Worm (Caenorhabditis elegans) whole organism, L3 larva: ENCODE measurements around the gene gfat-2.

ENCODE experiments used
- R02D3.7 ChIP-seq: fragments of 150-350 bp; optimal IDR thresholded peaks from 2 replicates; lab custom pipeline; 2014; ENCODE audit warnings: missing biosample characterization, missing genetic modification characterization
- aly-2 ChIP-seq: fragments of 150-350 bp; optimal IDR thresholded peaks from 2 replicates; lab custom pipeline; 2014; ENCODE audit warnings: missing biosample characterization, missing genetic modification characterization
- ceh-28 ChIP-seq: fragments of 150-350 bp; optimal IDR thresholded peaks from 2 replicates; lab custom pipeline; 2014; ENCODE audit warnings: missing biosample characterization, missing genetic modification reagents, missing genetic modification characterization
- ceh-9 ChIP-seq: sonication (generic microtip); optimal IDR thresholded peaks from 2 replicates; lab custom pipeline; 2018; ENCODE audit warnings: missing biosample characterization, missing genetic modification characterization
- egl-27 ChIP-seq: sonication (generic microtip); optimal IDR thresholded peaks from 4 replicates; lab custom pipeline; 2017; ENCODE audit warnings: missing biosample characterization, missing genetic modification reagents, missing genetic modification characterization
- egl-5 ChIP-seq: fragments of 150-350 bp; optimal IDR thresholded peaks from 2 replicates; lab custom pipeline; 2017; ENCODE audit warnings: missing biosample characterization, missing genetic modification reagents, missing genetic modification characterization, inconsistent platforms
- elt-2 ChIP-seq: sonication (generic microtip); optimal IDR thresholded peaks from 2 replicates; lab custom pipeline; 2016; ENCODE audit warnings: missing genetic modification reagents, mild to moderate bottlenecking, missing genetic modification characterization, missing compliant biosample characterization
- elt-3 ChIP-seq, 3 experiments: fragments of 150-350 bp in 1 of 3; sonication (generic microtip) in 2 of 3; optimal IDR thresholded peaks; 2 replicates in 2 of 3; 4 replicates in 1 of 3; lab custom pipeline; 2014 to 2017; ENCODE audit warnings: missing biosample characterization in 3 of 3, missing genetic modification characterization in 3 of 3
- eor-1 ChIP-seq, 2 experiments: fragments of 150-350 bp; optimal IDR thresholded peaks; 2 replicates each; lab custom pipeline; 2014 to 2018; ENCODE audit warnings: missing biosample characterization in 2 of 2, missing genetic modification characterization in 2 of 2
- fkh-10 ChIP-seq: sonication (generic microtip); optimal IDR thresholded peaks from 2 replicates; lab custom pipeline; 2017; ENCODE audit warnings: missing biosample characterization, missing genetic modification reagents, missing genetic modification characterization
- fkh-2 ChIP-seq: fragments of 150-350 bp; optimal IDR thresholded peaks from 2 replicates; lab custom pipeline; 2014; ENCODE audit warnings: missing biosample characterization, missing genetic modification reagents, missing genetic modification characterization
- fos-1 ChIP-seq: fragments of 150-350 bp; optimal IDR thresholded peaks from 2 replicates; lab custom pipeline; 2014; ENCODE audit warnings: missing biosample characterization, missing genetic modification characterization
- hmg-11 ChIP-seq: sonication (generic microtip); optimal IDR thresholded peaks from 2 replicates; lab custom pipeline; 2016; ENCODE audit warnings: missing genetic modification characterization, missing compliant biosample characterization
- jun-1 ChIP-seq: fragments of 150-350 bp; optimal IDR thresholded peaks from 2 replicates; lab custom pipeline; 2014; ENCODE audit warnings: missing biosample characterization, missing genetic modification reagents, missing genetic modification characterization
- lin-15B ChIP-seq: fragments of 150-350 bp; optimal IDR thresholded peaks from 2 replicates; lab custom pipeline; 2014; ENCODE audit warnings: missing biosample characterization, missing genetic modification characterization
- lin-39 ChIP-seq: fragments of 150-350 bp; optimal IDR thresholded peaks from 2 replicates; lab custom pipeline; 2018; ENCODE audit warnings: missing biosample characterization, missing genetic modification reagents, missing genetic modification characterization
- mdl-1 ChIP-seq: fragments of 150-350 bp; optimal IDR thresholded peaks from 2 replicates; lab custom pipeline; 2014; ENCODE audit warnings: missing biosample characterization, missing genetic modification characterization
- mml-1 ChIP-seq: fragments of 150-350 bp; sonication (generic microtip); optimal IDR thresholded peaks from 3 replicates; lab custom pipeline; 2014; ENCODE audit warnings: missing biosample characterization, missing genetic modification characterization
- nhr-11 ChIP-seq: fragments of 150-350 bp; optimal IDR thresholded peaks from 2 replicates; lab custom pipeline; 2014; ENCODE audit warnings: missing biosample characterization, missing genetic modification characterization
- nhr-12 ChIP-seq: fragments of 150-350 bp; optimal IDR thresholded peaks from 2 replicates; lab custom pipeline; 2014; ENCODE audit warnings: missing biosample characterization, missing genetic modification characterization
- nhr-23 ChIP-seq: fragments of 150-350 bp; optimal IDR thresholded peaks from 2 replicates; lab custom pipeline; 2014; ENCODE audit warnings: missing biosample characterization, missing genetic modification reagents, missing genetic modification characterization
- nhr-25 ChIP-seq: sonication (generic microtip); optimal IDR thresholded peaks from 2 replicates; lab custom pipeline; 2017; ENCODE audit warnings: missing biosample characterization, missing genetic modification characterization
- nhr-28 ChIP-seq: fragments of 150-350 bp; optimal IDR thresholded peaks from 2 replicates; lab custom pipeline; 2014; ENCODE audit warnings: missing biosample characterization, missing genetic modification characterization
- nhr-43 ChIP-seq: sonication (generic microtip); optimal IDR thresholded peaks from 2 replicates; lab custom pipeline; 2016; ENCODE audit warnings: mild to moderate bottlenecking, missing genetic modification characterization, missing compliant biosample characterization; ENCODE audit not compliant: poor library complexity, severe bottlenecking
- nhr-67 ChIP-seq: fragments of 150-350 bp; optimal IDR thresholded peaks from 2 replicates; lab custom pipeline; 2014; ENCODE audit warnings: missing biosample characterization, missing genetic modification characterization
- nhr-76 ChIP-seq: fragments of 150-350 bp; sonication (generic microtip); optimal IDR thresholded peaks from 5 replicates; lab custom pipeline; 2014; ENCODE audit warnings: missing biosample characterization, missing genetic modification characterization
- nhr-77 ChIP-seq: fragments of 150-350 bp; optimal IDR thresholded peaks from 2 replicates; lab custom pipeline; 2014; ENCODE audit warnings: missing biosample characterization, missing genetic modification characterization
- pha-4 ChIP-seq: fragments of 150-350 bp; optimal IDR thresholded peaks from 2 replicates; lab custom pipeline; 2014; ENCODE audit warnings: missing biosample characterization, missing genetic modification reagents, missing genetic modification characterization
- sea-2 ChIP-seq: fragments of 150-350 bp; sonication (generic microtip); optimal IDR thresholded peaks from 4 replicates; lab custom pipeline; 2014; ENCODE audit warnings: missing biosample characterization, missing genetic modification reagents, missing genetic modification characterization
- snpc-4 ChIP-seq: fragments of 150-350 bp; optimal IDR thresholded peaks from 2 replicates; lab custom pipeline; 2014; ENCODE audit warnings: missing biosample characterization, missing genetic modification characterization
- tbx-2 ChIP-seq: sonication (generic microtip); optimal IDR thresholded peaks from 2 replicates; lab custom pipeline; 2016; ENCODE audit warnings: mild to moderate bottlenecking, missing genetic modification characterization, missing compliant biosample characterization
- zag-1 ChIP-seq: fragments of 150-350 bp; optimal IDR thresholded peaks from 2 replicates; lab custom pipeline; 2014; ENCODE audit warnings: missing biosample characterization, missing genetic modification characterization
- ztf-11 ChIP-seq: fragments of 150-350 bp; optimal IDR thresholded peaks from 2 replicates; lab custom pipeline; 2014; ENCODE audit warnings: missing biosample characterization, missing genetic modification characterization
- ztf-4 ChIP-seq: fragments of 150-350 bp; optimal IDR thresholded peaks from 2 replicates; lab custom pipeline; 2014; ENCODE audit warnings: missing biosample characterization, missing genetic modification characterization

The gfat-2 gene

DNA sequence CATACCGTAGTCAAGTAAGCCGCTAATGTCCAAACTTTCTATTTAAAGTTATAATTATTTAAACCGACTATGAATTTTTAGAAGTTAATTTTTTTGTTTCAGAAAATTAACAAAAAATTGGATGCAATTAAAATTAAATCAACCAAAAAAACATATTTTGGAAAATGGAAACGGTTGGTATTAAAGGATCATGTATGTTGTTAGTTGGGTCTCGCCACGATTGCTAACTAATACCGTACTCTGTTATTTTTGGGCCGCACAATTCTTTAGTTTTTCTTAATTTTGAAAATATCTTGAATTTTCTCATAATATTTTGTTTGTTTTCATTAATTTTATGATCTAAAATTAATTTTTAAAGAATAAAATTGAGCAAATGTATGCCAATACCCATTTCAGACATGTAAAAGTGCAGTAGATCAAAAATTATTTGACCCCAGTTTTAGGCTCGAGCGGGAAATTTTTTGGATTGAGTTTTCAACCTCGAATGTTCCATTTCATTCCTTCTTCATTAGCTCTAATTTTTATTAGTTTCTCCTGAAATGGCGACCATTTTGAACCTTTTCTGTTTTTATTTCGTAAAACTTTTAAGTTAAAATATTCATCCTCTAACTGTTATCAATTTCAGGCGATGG is 37.5 kb upstream of the gfat-2 start, which contains the start of gene cbd-1:
cbd-1 (plus strand) TSS at position 626 of the 632 bp plus-strand sequence.
- TF ChIP-seq lin-15B (tag; lab: Kevin White, UChicago) (no peak), ztf-11 (no peak), aly-2 (tag; lab: Kevin White, UChicago) (no peak), nhr-11 (no peak), zag-1 (tag; lab: Kevin White, UChicago) (no peak), nhr-77 (tag; lab: Kevin White, UChicago) (no peak), egl-5 (tag; lab: Kevin White, UChicago) (no peak), egl-27 (tag; lab: Kevin White, UChicago) (no peak), lin-39 (tag; lab: Kevin White, UChicago) (no peak), pha-4 (tag; lab: Kevin White, UChicago) (no peak), tbx-2 (no peak), mdl-1 (no peak), fkh-10 (GFP tag; lab: Kevin White, UChicago) (no peak)

- TF ChIP-seq nhr-67 (tag; lab: Kevin White, UChicago) (no peak), eor-1 (tag; optimal IDR thresholded peaks at IDR 0.05; lab: Kevin White, UChicago) (no peak), snpc-4 (tag; lab: Kevin White, UChicago) (no peak), sea-2 (no peak), elt-2 (tag; lab: Kevin White, UChicago) (no peak), egl-27 (tag; lab: Kevin White, UChicago) (no peak), nhr-12 (no peak), fkh-2 (no peak), aly-2 (tag; lab: Kevin White, UChicago) (no peak), nhr-25 (tag; lab: Kevin White, UChicago) (no peak)
Observed at ce11 chrIV:11375713-11376112, 34.3 kb upstream of the gfat-2 start.

DNA sequence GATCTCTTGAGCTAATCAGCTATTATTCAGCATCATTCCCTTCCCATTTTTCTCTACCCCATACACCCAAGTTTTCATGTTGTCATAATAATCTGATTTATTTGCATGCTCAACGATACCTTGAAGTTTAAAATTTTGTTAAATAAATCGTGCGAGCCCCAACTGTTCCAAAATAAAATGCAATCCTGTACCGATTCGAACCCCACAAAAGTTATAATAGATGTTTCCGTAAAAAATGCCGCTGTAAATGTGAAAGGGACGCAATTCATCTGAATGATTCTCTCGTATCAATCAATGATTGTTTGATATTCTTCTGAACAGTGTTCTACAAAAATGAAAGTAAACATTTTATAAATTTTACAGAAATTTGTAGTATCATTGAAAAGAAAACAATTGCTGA is 32.6 kb upstream of the gfat-2 start:
- TF ChIP-seq ceh-28 (no peak), fos-1 (no peak), eor-1 (tag; optimal IDR thresholded peaks at IDR 0.05; lab: Kevin White, UChicago) (no peak), nhr-67 (tag; lab: Kevin White, UChicago) (no peak), nhr-23 (no peak), elt-3 (tag; optimal IDR thresholded peaks at IDR 0.05; lab: Kevin White, UChicago) (no peak), nhr-28 (tag; lab: Kevin White, UChicago) (no peak), sea-2 (no peak), elt-2 (tag; lab: Kevin White, UChicago) (no peak), ztf-4 (no peak), ceh-9 (no peak), egl-5 (tag; lab: Kevin White, UChicago) (no peak), nhr-25 (tag; lab: Kevin White, UChicago) (no peak), nhr-77 (tag; lab: Kevin White, UChicago) (no peak), lin-15B (tag; lab: Kevin White, UChicago) (no peak), hmg-11 (tag; lab: Kevin White, UChicago) (no peak)

DNA sequence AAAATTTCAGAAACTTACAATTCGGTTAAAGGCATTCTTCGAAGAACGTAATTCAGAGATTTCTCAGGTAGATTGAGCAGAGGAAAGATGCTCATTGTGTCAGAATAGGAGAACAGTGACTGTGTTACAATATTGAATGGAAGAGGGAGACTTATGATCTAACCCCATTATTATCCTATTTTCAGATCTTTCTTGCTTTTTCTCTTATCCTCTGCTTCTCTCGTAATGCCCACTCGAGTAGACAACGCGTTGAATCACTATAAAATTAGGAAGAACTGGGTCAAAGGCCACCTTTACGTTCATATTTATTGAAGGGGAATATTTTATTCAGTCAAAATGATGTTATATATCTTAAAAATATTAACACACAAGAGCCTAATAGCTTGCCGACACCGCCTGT is 30.8 kb upstream of the gfat-2 start, which contains the start of gene fbxb-76:
fbxb-76 (minus strand) TSS at position 101 of the 400 bp plus-strand sequence.
- TF ChIP-seq nhr-43 (tag; lab: Kevin White, UChicago), result no peak
- TF ChIP-seq nhr-76 (tag; lab: Kevin White, UChicago), result no peak
- TF ChIP-seq mml-1 (tag; lab: Kevin White, UChicago), result no peak
- no peak for TF ChIP-seq fos-1
- TF ChIP-seq nhr-77 (tag; lab: Kevin White, UChicago), result no peak
- no peak for TF ChIP-seq R02D3.7
- no peak for TF ChIP-seq nhr-11
- no peak for TF ChIP-seq jun-1 (tag; lab: Kevin White, UChicago)
- no peak for TF ChIP-seq sea-2
- TF ChIP-seq hmg-11 (tag; lab: Kevin White, UChicago), result no peak
- no peak for TF ChIP-seq elt-2 (tag; lab: Kevin White, UChicago)
- no peak for TF ChIP-seq snpc-4 (tag; lab: Kevin White, UChicago)
- TF ChIP-seq fkh-10 (GFP tag; lab: Kevin White, UChicago), result no peak

DNA sequence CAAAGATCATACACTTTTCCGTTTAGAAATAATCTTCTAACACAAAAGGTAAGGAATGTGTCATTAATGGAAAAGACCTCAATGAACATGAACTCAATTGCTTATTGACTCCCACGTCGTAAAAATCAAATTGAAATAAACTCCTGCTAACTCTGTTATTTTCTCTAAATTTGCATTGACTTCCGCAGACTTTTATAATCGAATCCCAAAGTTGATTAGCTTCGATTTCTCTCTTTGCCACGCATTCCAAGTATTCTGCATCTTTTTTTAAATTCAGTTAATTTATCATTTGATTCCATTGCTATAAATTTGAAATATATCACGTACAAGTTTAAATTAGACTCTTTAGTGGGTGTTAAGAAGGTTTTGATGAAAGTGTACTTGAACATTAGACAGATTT is 21.3 kb upstream of the gfat-2 start:
- TF ChIP-seq nhr-11, result peak; percentile 9
- TF ChIP-seq fos-1, result no peak
